Worm (Caenorhabditis elegans) whole organism, L2 larva: ENCODE results near the gene B0035.18.
"Not testable (repeated sequence)": the region's sequence is repeated elsewhere in the genome, so short reads cannot be mapped to it uniquely, and the experiment has no call there.

Source experiments
- C34F6.9 ChIP-seq: fragments of 150-350 bp; optimal IDR thresholded peaks from 2 replicates; lab custom pipeline; 2014; ENCODE audit warnings: missing biosample characterization, missing genetic modification characterization
- F13H6.1 ChIP-seq: sonication (generic microtip); optimal IDR thresholded peaks from 2 replicates; lab custom pipeline; 2016; ENCODE audit warnings: missing genetic modification characterization, missing compliant biosample characterization
- R02D3.7 ChIP-seq: fragments of 150-350 bp; optimal IDR thresholded peaks from 2 replicates; lab custom pipeline; 2014; ENCODE audit warnings: missing biosample characterization, missing genetic modification characterization
- Y55F3AM.14 ChIP-seq: fragments of 200-800 bp; sonication (Bioruptor generic); optimal IDR thresholded peaks from 2 replicates; lab custom pipeline; 2018; ENCODE audit warnings: mild to moderate bottlenecking, missing genetic modification characterization, missing compliant biosample characterization
- alr-1 ChIP-seq: fragments of 150-350 bp; optimal IDR thresholded peaks from 2 replicates; lab custom pipeline; 2014; ENCODE audit warnings: missing biosample characterization, missing genetic modification characterization
- aly-2 ChIP-seq: fragments of 150-350 bp; optimal IDR thresholded peaks from 2 replicates; lab custom pipeline; 2014; ENCODE audit warnings: missing biosample characterization, missing genetic modification characterization
- ceh-16 ChIP-seq: fragments of 150-350 bp; optimal IDR thresholded peaks from 2 replicates; lab custom pipeline; 2014; ENCODE audit warnings: missing biosample characterization, missing genetic modification characterization
- ceh-82 ChIP-seq: fragments of 150-350 bp; optimal IDR thresholded peaks from 2 replicates; lab custom pipeline; 2014; ENCODE audit warnings: missing biosample characterization, missing genetic modification characterization
- crh-2 ChIP-seq: sonication (generic microtip); optimal IDR thresholded peaks from 2 replicates; lab custom pipeline; 2017; ENCODE audit warnings: missing biosample characterization, missing genetic modification characterization
- elt-3 ChIP-seq: sonication (generic microtip); optimal IDR thresholded peaks from 2 replicates; lab custom pipeline; 2017; ENCODE audit warnings: missing biosample characterization, missing genetic modification characterization
- fos-1 ChIP-seq: fragments of 150-350 bp; optimal IDR thresholded peaks from 2 replicates; lab custom pipeline; 2014; ENCODE audit warnings: missing biosample characterization, missing genetic modification characterization
- lin-11 ChIP-seq: fragments of 150-350 bp; sonication (generic microtip); optimal IDR thresholded peaks from 2 replicates; lab custom pipeline; 2014; ENCODE audit warnings: missing biosample characterization, missing genetic modification characterization, inconsistent platforms, mixed read lengths
- lsy-2 ChIP-seq, 2 experiments: fragments of 150-350 bp in 1 of 2; sonication (generic microtip) in 1 of 2; optimal IDR thresholded peaks; 2 replicates each; lab custom pipeline; 2014 to 2017; ENCODE audit warnings: missing biosample characterization in 2 of 2, missing genetic modification characterization in 2 of 2
- mab-5 ChIP-seq: fragments of 150-350 bp; optimal IDR thresholded peaks from 2 replicates; lab custom pipeline; 2014; ENCODE audit warnings: missing biosample characterization, missing genetic modification characterization
- nhr-10 ChIP-seq: sonication (generic microtip); optimal IDR thresholded peaks from 2 replicates; lab custom pipeline; 2017; ENCODE audit warnings: missing biosample characterization, missing genetic modification characterization
- nhr-12 ChIP-seq: fragments of 150-350 bp; optimal IDR thresholded peaks from 2 replicates; lab custom pipeline; 2014; ENCODE audit warnings: missing biosample characterization, missing genetic modification characterization
- nhr-129 ChIP-seq: fragments of 150-350 bp; optimal IDR thresholded peaks from 2 replicates; lab custom pipeline; 2014; ENCODE audit warnings: missing biosample characterization, missing genetic modification characterization
- nhr-21 ChIP-seq: fragments of 150-350 bp; optimal IDR thresholded peaks from 2 replicates; lab custom pipeline; 2014; ENCODE audit warnings: missing biosample characterization, missing genetic modification characterization
- nhr-23 ChIP-seq: fragments of 150-350 bp; optimal IDR thresholded peaks from 2 replicates; lab custom pipeline; 2014; ENCODE audit warnings: missing biosample characterization, missing genetic modification reagents, missing genetic modification characterization
- nhr-237 ChIP-seq: fragments of 150-350 bp; optimal IDR thresholded peaks from 2 replicates; lab custom pipeline; 2014; ENCODE audit warnings: missing biosample characterization, missing genetic modification characterization
- nhr-25 ChIP-seq: fragments of 150-350 bp; sonication (generic microtip); optimal IDR thresholded peaks from 3 replicates; lab custom pipeline; 2014; ENCODE audit warnings: missing biosample characterization, missing genetic modification characterization
- nhr-6 ChIP-seq: fragments of 150-350 bp; optimal IDR thresholded peaks from 2 replicates; lab custom pipeline; 2014; ENCODE audit warnings: missing biosample characterization, missing genetic modification characterization
- nhr-77 ChIP-seq: fragments of 150-350 bp; optimal IDR thresholded peaks from 2 replicates; lab custom pipeline; 2014; ENCODE audit warnings: missing biosample characterization, missing genetic modification characterization
- peb-1 ChIP-seq: fragments of 150-350 bp; optimal IDR thresholded peaks from 2 replicates; lab custom pipeline; 2014; ENCODE audit warnings: missing biosample characterization, missing genetic modification characterization
- sem-4 ChIP-seq: fragments of 150-350 bp; optimal IDR thresholded peaks from 2 replicates; lab custom pipeline; 2014; ENCODE audit warnings: missing biosample characterization, missing genetic modification reagents, missing genetic modification characterization
- skn-1 ChIP-seq: sonication (generic microtip); optimal IDR thresholded peaks from 2 replicates; lab custom pipeline; 2017; ENCODE audit warnings: missing biosample characterization, missing genetic modification characterization
- sma-3 ChIP-seq: sonication (generic microtip); optimal IDR thresholded peaks from 2 replicates; lab custom pipeline; 2016; ENCODE audit warnings: missing genetic modification reagents, missing genetic modification characterization, missing compliant biosample characterization
- sma-9 ChIP-seq, 2 experiments: fragments of 150-350 bp in 1 of 2; sonication (generic microtip) in 1 of 2; optimal IDR thresholded peaks; 2 replicates each; lab custom pipeline; 2014 to 2016; ENCODE audit warnings: missing genetic modification characterization in 2 of 2, mild to moderate bottlenecking in 1 of 2, missing biosample characterization in 1 of 2, missing compliant biosample characterization in 1 of 2, missing genetic modification reagents in 1 of 2, moderate library complexity in 1 of 2
- snpc-4 ChIP-seq: fragments of 150-350 bp; optimal IDR thresholded peaks from 2 replicates; lab custom pipeline; 2014; ENCODE audit warnings: missing biosample characterization, missing genetic modification characterization
- unc-39 ChIP-seq: fragments of 150-350 bp; optimal IDR thresholded peaks from 2 replicates; lab custom pipeline; 2014; ENCODE audit warnings: missing biosample characterization, missing genetic modification characterization
- unc-55 ChIP-seq: fragments of 150-350 bp; sonication (generic microtip); optimal IDR thresholded peaks from 3 replicates; lab custom pipeline; 2014; ENCODE audit warnings: missing biosample characterization, missing genetic modification reagents, missing genetic modification characterization
- ztf-1 ChIP-seq: fragments of 200-800 bp; sonication (Bioruptor generic); conservative IDR thresholded peaks from 2 replicates; pipeline ENCODE4 v1.3.6; 2022; ENCODE audit warnings: missing genetic modification characterization, missing compliant biosample characterization
- ztf-11 ChIP-seq: sonication (generic microtip); optimal IDR thresholded peaks from 2 replicates; lab custom pipeline; 2017; ENCODE audit warnings: missing biosample characterization, missing genetic modification characterization
- ztf-4 ChIP-seq: fragments of 150-350 bp; optimal IDR thresholded peaks from 2 replicates; lab custom pipeline; 2014; ENCODE audit warnings: missing biosample characterization, missing genetic modification characterization

B0035.18 gene

ce11 chrIV:11323666-11324065 lies 3.6 kb downstream of the B0035.18 start:
- TF ChIP-seq nhr-237 (tag; lab: Kevin White, UChicago) = no peak
- no peak for TF ChIP-seq sma-9 (GFP tag; optimal IDR thresholded peaks at IDR 0.05; lab: Kevin White, UChicago)
- no peak for TF ChIP-seq sma-9 (tag; optimal IDR thresholded peaks at IDR 0.05; lab: Kevin White, UChicago)

ce11 chrIV:11324741-11325140 lies 4.6 kb downstream of the B0035.18 start, which contains the start of gene his-48:
his-48 (plus strand) TSS chrIV:11324745.
- TF ChIP-seq nhr-25 (tag; lab: Kevin White, UChicago); aly-2; nhr-237 (tag; lab: Kevin White, UChicago): not testable (repeated sequence)

DNA sequence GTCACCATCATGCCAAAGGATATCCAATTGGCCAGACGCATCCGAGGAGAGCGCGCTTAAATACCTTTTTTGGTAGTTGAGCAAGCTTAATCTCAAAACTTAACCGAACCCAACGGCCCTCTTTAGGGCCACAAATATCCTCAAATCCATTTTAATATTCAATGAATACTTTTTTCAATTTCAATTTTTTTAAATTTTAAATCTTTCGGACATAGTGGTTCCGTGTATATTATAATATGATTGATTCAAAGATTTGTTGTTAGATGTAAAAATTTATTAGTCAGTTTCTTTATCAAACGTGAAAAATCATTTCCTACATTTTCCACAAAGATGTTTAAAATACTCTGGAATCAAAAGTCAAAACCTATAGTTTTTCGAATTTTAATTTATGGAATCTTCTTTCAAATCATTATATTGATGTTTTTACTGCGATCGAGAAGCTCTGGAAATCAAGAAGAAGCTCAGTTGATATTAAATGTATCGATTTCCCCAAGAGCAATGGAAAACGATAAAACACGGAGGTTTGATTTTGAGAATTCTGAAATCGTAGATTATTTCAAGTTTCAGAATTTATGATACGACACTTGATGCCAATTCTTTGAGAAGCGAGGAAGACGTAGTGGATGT lies 6.9 kb downstream of the B0035.18 start, which contains the start of gene B0035.21:
Gene B0035.21 (plus strand): TSS at position 322 of the 627 bp plus-strand sequence.
- TF ChIP-seq unc-39 (no peak), ceh-82 (no peak), nhr-77 (no peak), R02D3.7 (no peak), lsy-2 (tag; optimal IDR thresholded peaks at IDR 0.05; lab: Kevin White, UChicago) (no peak), ztf-11 (tag; lab: Kevin White, UChicago) (no peak), Y55F3AM.14 (GFP tag; lab: Kevin White, UChicago) (no peak), nhr-129 (tag; lab: Kevin White, UChicago) (no peak), nhr-10 (tag; lab: Kevin White, UChicago) (no peak), crh-2 (tag; lab: Kevin White, UChicago) (no peak)
- TF ChIP-seq, all 48 proteins: peak for 0

DNA sequence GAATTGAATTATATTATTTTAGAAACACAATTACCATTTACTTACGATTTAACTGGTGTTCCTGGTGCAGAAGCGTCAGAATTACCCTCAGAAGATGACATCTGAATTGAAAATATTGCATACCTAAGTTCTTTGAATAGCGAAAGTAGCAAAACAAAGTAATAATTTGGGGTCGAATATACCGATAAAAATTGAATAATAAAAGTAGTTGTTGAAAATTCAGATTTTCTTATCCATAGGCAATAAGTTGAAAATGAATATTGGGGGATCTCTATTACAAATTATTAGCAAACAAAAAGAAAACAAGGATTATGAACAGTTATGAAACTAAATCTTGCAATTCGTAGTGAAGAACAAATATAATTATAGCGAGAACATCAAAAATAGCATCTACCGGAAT lies 9.2 kb downstream of the B0035.18 start, which contains the start of gene leo-1:
Gene leo-1 (minus strand): TSS at position 101 of the 400 bp plus-strand sequence.
- TF ChIP-seq unc-55 (GFP tag; lab: Kevin White, UChicago) (no peak), unc-39 (no peak), nhr-129 (tag; lab: Kevin White, UChicago) (no peak), fos-1 (tag; lab: Kevin White, UChicago) (no peak), skn-1 (no peak), sma-3 (no peak), ztf-1 (GFP tag; lab: Robert Waterston, UW) (no peak), ztf-4 (tag; lab: Kevin White, UChicago) (no peak), mab-5 (tag; lab: Kevin White, UChicago) (no peak), peb-1 (no peak), sma-9 (GFP tag; optimal IDR thresholded peaks at IDR 0.05; lab: Kevin White, UChicago) (no peak), sma-9 (tag; optimal IDR thresholded peaks at IDR 0.05; lab: Kevin White, UChicago) (no peak), snpc-4 (tag; lab: Kevin White, UChicago) (no peak), C34F6.9 (tag; lab: Kevin White, UChicago) (no peak), ceh-16 (tag; lab: Kevin White, UChicago) (no peak)

DNA sequence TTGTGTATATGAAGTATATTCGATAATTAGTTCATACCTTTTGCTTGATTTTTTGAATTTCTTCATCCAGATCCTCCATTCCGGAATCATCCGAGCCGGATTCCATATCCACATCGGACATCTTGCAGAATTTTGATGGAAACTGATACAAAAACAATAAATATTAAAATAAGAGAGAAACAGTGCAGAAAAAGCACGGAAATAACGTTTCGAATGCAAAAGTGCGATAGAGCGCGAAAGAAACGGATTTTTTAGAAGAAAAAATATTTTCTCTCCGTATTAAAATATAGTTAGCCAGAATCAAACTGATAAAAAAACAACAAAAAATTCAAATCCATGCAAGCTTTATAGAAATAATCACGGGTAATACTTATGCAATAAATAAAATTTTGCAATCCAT lies 12.6 kb downstream of the B0035.18 start, which contains the start of gene sart-3:
Gene sart-3 (minus strand): TSS at position 219 of the 400 bp plus-strand sequence.
- TF ChIP-seq nhr-21 (tag; lab: Kevin White, UChicago) (no peak), sem-4 (no peak), unc-55 (GFP tag; lab: Kevin White, UChicago) (peak; percentile 58), C34F6.9 (tag; lab: Kevin White, UChicago) (peak; percentile 47), nhr-12 (no peak), nhr-6 (tag; lab: Kevin White, UChicago) (no peak), alr-1 (tag; lab: Kevin White, UChicago) (no peak), R02D3.7 (no peak), nhr-23 (tag; lab: Kevin White, UChicago) (no peak), ztf-4 (tag; lab: Kevin White, UChicago) (no peak), ztf-1 (GFP tag; lab: Robert Waterston, UW) (no peak), mab-5 (tag; lab: Kevin White, UChicago) (no peak), F13H6.1 (tag; lab: Kevin White, UChicago) (no peak), skn-1 (no peak), lin-11 (tag; lab: Kevin White, UChicago) (no peak), nhr-129 (tag; lab: Kevin White, UChicago) (no peak), elt-3 (no peak)
- TF ChIP-seq, all 48 proteins: peak for 2
